Worm (Caenorhabditis elegans): ENCODE results near the gene F49E12.10.

Gene F49E12.10

ce11 chrII:8428758-8428946 is 37.8 kb downstream of the F49E12.10 start, which contains the start of gene F14E5.2:
F14E5.2 (minus strand) TSS chrII:8428858.
- TF ChIP-seq nhr-2 (tag; optimal IDR thresholded peaks at IDR 0.05) (no peak), drap-1 (GFP tag; optimal IDR thresholded peaks at IDR 0.05) (no peak), lin-32 (GFP tag; optimal IDR thresholded peaks at IDR 0.05) (no peak), ces-1 (GFP tag; optimal IDR thresholded peaks at IDR 0.05) (no peak), lsy-2 (tag; optimal IDR thresholded peaks at IDR 0.05) (no peak), flh-1 (GFP tag; optimal IDR thresholded peaks at IDR 0.05) (no peak), M03D4.4 (tag; optimal IDR thresholded peaks at IDR 0.05) (no peak), elt-3 (tag; optimal IDR thresholded peaks at IDR 0.05) (no peak), unc-39 (tag; optimal IDR thresholded peaks at IDR 0.05) (no peak), blmp-1 (tag; optimal IDR thresholded peaks at IDR 0.05) (no peak), unc-62 (GFP tag; optimal IDR thresholded peaks at IDR 0.05) (no peak), nhr-12 (tag; optimal IDR thresholded peaks at IDR 0.05) (no peak), elt-1 (tag; optimal IDR thresholded peaks at IDR 0.05; ENCODE audit: borderline replicate concordance, insufficient read depth) (no peak), bed-3 (GFP tag; optimal IDR thresholded peaks at IDR 0.05) (no peak), nhr-237 (tag; optimal IDR thresholded peaks at IDR 0.05) (no peak), ceh-83 (GFP tag; optimal IDR thresholded peaks at IDR 0.05) (no peak), tbx-8 (GFP tag; optimal IDR thresholded peaks at IDR 0.05) (no peak)

- TF ChIP-seq lin-32 (GFP tag; optimal IDR thresholded peaks at IDR 0.05), result no peak
- TF ChIP-seq nhr-12 (tag; optimal IDR thresholded peaks at IDR 0.05), result no peak
- no peak for TF ChIP-seq nhr-76 (tag; optimal IDR thresholded peaks at IDR 0.05)
- TF ChIP-seq elt-3 (tag; optimal IDR thresholded peaks at IDR 0.05), result no peak
- TF ChIP-seq sptf-1 (tag; optimal IDR thresholded peaks at IDR 0.05), result no peak
- no peak for TF ChIP-seq nhr-237 (tag; optimal IDR thresholded peaks at IDR 0.05)
- no peak for TF ChIP-seq cnd-1 (tag; optimal IDR thresholded peaks at IDR 0.05)
- TF ChIP-seq zip-8 (tag; optimal IDR thresholded peaks at IDR 0.05), result peak; percentile 16
- TF ChIP-seq mls-2 (tag; optimal IDR thresholded peaks at IDR 0.05), result no peak
- no peak for TF ChIP-seq ceh-39 (tag; optimal IDR thresholded peaks at IDR 0.05)
- TF ChIP-seq lsy-2 (tag; optimal IDR thresholded peaks at IDR 0.05), result peak; percentile 43
- no peak for TF ChIP-seq ceh-83 (GFP tag; optimal IDR thresholded peaks at IDR 0.05)
Measured at ce11 chrII:8428947-8429919, 38.4 kb downstream of the F49E12.10 start.

- TF ChIP-seq ceh-83 (GFP tag; optimal IDR thresholded peaks at IDR 0.05), result no peak
Measured at ce11 chrII:8431954-8432353, 41.1 kb downstream of the F49E12.10 start, which contains the start of gene acp-2. acp-2 (minus strand) TSS chrII:8432054.

- TF ChIP-seq mab-5 (tag; optimal IDR thresholded peaks at IDR 0.05), result no peak
Measured at ce11 chrII:8435005-8435404, 44.2 kb downstream of the F49E12.10 start, which contains the start of gene acp-4. acp-4 (minus strand) TSS chrII:8435105.

ce11 chrII:8437035-8437434 is 46.2 kb downstream of the F49E12.10 start, which contains the start of gene acp-3:
acp-3 (minus strand) TSS chrII:8437135.
- TF ChIP-seq sptf-1 (tag; optimal IDR thresholded peaks at IDR 0.05) (no peak), unc-120 (tag; optimal IDR thresholded peaks at IDR 0.05; ENCODE audit: poor library complexity, severe bottlenecking) (no peak), lin-13 (tag; optimal IDR thresholded peaks at IDR 0.05) (no peak), unc-39 (tag; optimal IDR thresholded peaks at IDR 0.05) (no peak), pha-4 (tag; optimal IDR thresholded peaks at IDR 0.05) (no peak), flh-1 (GFP tag; optimal IDR thresholded peaks at IDR 0.05) (no peak), ceh-83 (GFP tag; optimal IDR thresholded peaks at IDR 0.05) (no peak), mab-5 (tag; optimal IDR thresholded peaks at IDR 0.05) (no peak), bed-3 (GFP tag; optimal IDR thresholded peaks at IDR 0.05) (no peak), nhr-28 (tag; optimal IDR thresholded peaks at IDR 0.05) (no peak)

- TF ChIP-seq ham-2 (GFP tag; optimal IDR thresholded peaks at IDR 0.05) (peak; percentile 36), tbx-8 (GFP tag; optimal IDR thresholded peaks at IDR 0.05) (no peak), snpc-4 (tag; optimal IDR thresholded peaks at IDR 0.05) (no peak), nhr-12 (tag; optimal IDR thresholded peaks at IDR 0.05) (no peak)
Measured at ce11 chrII:8438791-8439287, 48.0 kb downstream of the F49E12.10 start, which contains the start of gene lips-10. lips-10 (plus strand) TSS chrII:8439168.

All from whole organism, mixed stage, embryonic.